Worm (Caenorhabditis elegans) whole organism, mixed stage, embryonic: Measurements from ENCODE around the gene C07G1.6.

Experiments
- M03D4.4 ChIP-seq: sonication (generic microtip); optimal IDR thresholded peaks from 2 replicates; lab custom pipeline; 2017; ENCODE audit warnings: mild to moderate bottlenecking, missing genetic modification characterization, missing compliant biosample characterization
- bed-3 ChIP-seq: fragments of 200-800 bp; sonication (Bioruptor generic); optimal IDR thresholded peaks from 3 replicates; lab custom pipeline; 2018; ENCODE audit warnings: mild to moderate bottlenecking, missing genetic modification characterization, moderate library complexity, missing compliant biosample characterization
- blmp-1 ChIP-seq: fragments of 150-350 bp; optimal IDR thresholded peaks from 2 replicates; lab custom pipeline; 2014; ENCODE audit warnings: missing biosample characterization, missing genetic modification characterization
- ceh-39 ChIP-seq: fragments of 150-350 bp; optimal IDR thresholded peaks from 2 replicates; lab custom pipeline; 2014; ENCODE audit warnings: missing biosample characterization, missing genetic modification characterization
- ceh-43 ChIP-seq: fragments of 200-800 bp; sonication (Bioruptor generic); optimal IDR thresholded peaks from 2 replicates; lab custom pipeline; 2018; ENCODE audit warnings: mild to moderate bottlenecking, missing genetic modification characterization, moderate library complexity, missing compliant biosample characterization
- ceh-83 ChIP-seq: fragments of 200-800 bp; sonication (Bioruptor generic); optimal IDR thresholded peaks from 2 replicates; lab custom pipeline; 2018; ENCODE audit warnings: mild to moderate bottlenecking, missing genetic modification characterization, missing compliant biosample characterization
- ces-1 ChIP-seq: fragments of 150-350 bp; optimal IDR thresholded peaks from 2 replicates; lab custom pipeline; 2014; ENCODE audit warnings: missing biosample characterization, missing genetic modification reagents, missing genetic modification characterization
- cnd-1 ChIP-seq: fragments of 200-800 bp; sonication (Bioruptor generic); optimal IDR thresholded peaks from 2 replicates; lab custom pipeline; 2018; ENCODE audit warnings: mild to moderate bottlenecking, missing genetic modification characterization, missing compliant biosample characterization
- drap-1 ChIP-seq: fragments of 200-800 bp; sonication (Bioruptor generic); optimal IDR thresholded peaks from 3 replicates; lab custom pipeline; 2018; ENCODE audit warnings: mild to moderate bottlenecking, missing genetic modification characterization, missing compliant biosample characterization
- elt-1 ChIP-seq: sonication (generic microtip); optimal IDR thresholded peaks from 2 replicates; lab custom pipeline; 2017; ENCODE audit warnings: missing genetic modification characterization, mild to moderate bottlenecking, missing compliant biosample characterization, antibody characterized with exemption, moderate library complexity, borderline replicate concordance; ENCODE audit not compliant: insufficient read depth
- elt-3 ChIP-seq: fragments of 150-350 bp; optimal IDR thresholded peaks from 2 replicates; lab custom pipeline; 2014; ENCODE audit warnings: missing biosample characterization, missing genetic modification characterization
- flh-1 ChIP-seq: fragments of 200-800 bp; sonication (Bioruptor generic); optimal IDR thresholded peaks from 2 replicates; lab custom pipeline; 2018; ENCODE audit warnings: mild to moderate bottlenecking, missing genetic modification characterization, moderate library complexity, missing compliant biosample characterization
- ham-2 ChIP-seq: fragments of 200-800 bp; sonication (Bioruptor generic); optimal IDR thresholded peaks from 2 replicates; lab custom pipeline; 2018; ENCODE audit warnings: mild to moderate bottlenecking, missing genetic modification characterization, missing compliant biosample characterization
- hlh-1 ChIP-seq: fragments of 150-350 bp; optimal IDR thresholded peaks from 2 replicates; lab custom pipeline; 2014; ENCODE audit warnings: missing biosample characterization, missing genetic modification reagents, missing genetic modification characterization
- lin-13 ChIP-seq: fragments of 150-350 bp; optimal IDR thresholded peaks from 2 replicates; lab custom pipeline; 2014; ENCODE audit warnings: missing biosample characterization, missing genetic modification characterization
- lin-32 ChIP-seq: fragments of 200-800 bp; sonication (Bioruptor generic); optimal IDR thresholded peaks from 2 replicates; lab custom pipeline; 2018; ENCODE audit warnings: mild to moderate bottlenecking, missing genetic modification characterization, missing compliant biosample characterization
- lsy-2 ChIP-seq: fragments of 150-350 bp; optimal IDR thresholded peaks from 2 replicates; lab custom pipeline; 2014; ENCODE audit warnings: missing biosample characterization, missing genetic modification characterization
- mab-5 ChIP-seq: fragments of 150-350 bp; optimal IDR thresholded peaks from 2 replicates; lab custom pipeline; 2014; ENCODE audit warnings: missing biosample characterization, missing genetic modification characterization
- mep-1 ChIP-seq: fragments of 150-350 bp; optimal IDR thresholded peaks from 2 replicates; lab custom pipeline; 2017; ENCODE audit warnings: missing biosample characterization, missing genetic modification reagents, missing genetic modification characterization, inconsistent platforms
- mls-2 ChIP-seq: sonication (generic microtip); optimal IDR thresholded peaks from 2 replicates; lab custom pipeline; 2016; ENCODE audit warnings: mild to moderate bottlenecking, missing genetic modification characterization, moderate library complexity, missing compliant biosample characterization
- nhr-12 ChIP-seq: fragments of 150-350 bp; optimal IDR thresholded peaks from 2 replicates; lab custom pipeline; 2014; ENCODE audit warnings: missing biosample characterization, missing genetic modification characterization
- nhr-2 ChIP-seq: fragments of 150-350 bp; optimal IDR thresholded peaks from 2 replicates; lab custom pipeline; 2014; ENCODE audit warnings: missing biosample characterization, missing genetic modification characterization
- nhr-237 ChIP-seq: fragments of 150-350 bp; optimal IDR thresholded peaks from 2 replicates; lab custom pipeline; 2014; ENCODE audit warnings: missing biosample characterization, missing genetic modification characterization
- nhr-28 ChIP-seq: fragments of 150-350 bp; optimal IDR thresholded peaks from 2 replicates; lab custom pipeline; 2014; ENCODE audit warnings: missing biosample characterization, missing genetic modification characterization
- nhr-76 ChIP-seq: sonication (generic microtip); optimal IDR thresholded peaks from 2 replicates; lab custom pipeline; 2017; ENCODE audit warnings: missing biosample characterization, missing genetic modification characterization
- pha-4 ChIP-seq: fragments of 150-350 bp; optimal IDR thresholded peaks from 2 replicates; lab custom pipeline; 2018; ENCODE audit warnings: missing biosample characterization, missing genetic modification reagents, missing genetic modification characterization
- sem-2 ChIP-seq: fragments of 200-800 bp; sonication (Bioruptor generic); optimal IDR thresholded peaks from 2 replicates; lab custom pipeline; 2018; ENCODE audit warnings: mild to moderate bottlenecking, missing genetic modification characterization, missing compliant biosample characterization
- snpc-4 ChIP-seq: fragments of 150-350 bp; optimal IDR thresholded peaks from 2 replicates; lab custom pipeline; 2014; ENCODE audit warnings: missing biosample characterization, missing genetic modification characterization
- sptf-1 ChIP-seq: sonication (generic microtip); optimal IDR thresholded peaks from 2 replicates; lab custom pipeline; 2017; ENCODE audit warnings: mild to moderate bottlenecking, missing genetic modification characterization, moderate library complexity, missing compliant biosample characterization
- tbx-8 ChIP-seq: fragments of 200-800 bp; sonication (Bioruptor generic); optimal IDR thresholded peaks from 2 replicates; lab custom pipeline; 2018; ENCODE audit warnings: mild to moderate bottlenecking, missing genetic modification characterization, moderate library complexity, missing compliant biosample characterization
- unc-120 ChIP-seq: sonication (generic microtip); optimal IDR thresholded peaks from 2 replicates; lab custom pipeline; 2017; ENCODE audit warnings: missing genetic modification characterization, missing compliant biosample characterization; ENCODE audit not compliant: poor library complexity, severe bottlenecking
- unc-39 ChIP-seq: fragments of 150-350 bp; optimal IDR thresholded peaks from 2 replicates; lab custom pipeline; 2014; ENCODE audit warnings: missing biosample characterization, missing genetic modification characterization
- unc-62 ChIP-seq: fragments of 150-350 bp; optimal IDR thresholded peaks from 2 replicates; lab custom pipeline; 2014; ENCODE audit warnings: missing biosample characterization, missing genetic modification reagents, missing genetic modification characterization
- zip-8 ChIP-seq: fragments of 150-350 bp; optimal IDR thresholded peaks from 2 replicates; lab custom pipeline; 2014; ENCODE audit warnings: missing biosample characterization, missing genetic modification characterization
- ztf-11 ChIP-seq: fragments of 150-350 bp; optimal IDR thresholded peaks from 2 replicates; lab custom pipeline; 2014; ENCODE audit warnings: missing biosample characterization, missing genetic modification characterization

C07G1.6 gene

ce11 chrIV:8210300-8210699 lies at the start of gene C07G1.6:
C07G1.6 (minus strand) TSS chrIV:8210400.
- no peak for TF ChIP-seq lin-13
- TF ChIP-seq lin-32 (GFP tag; lab: Kevin White, UChicago), result no peak
- TF ChIP-seq mep-1 (tag; lab: Kevin White, UChicago), result no peak
- TF ChIP-seq nhr-12 (tag; lab: Kevin White, UChicago), result no peak
- no peak for TF ChIP-seq lsy-2
- no peak for TF ChIP-seq drap-1 (GFP tag; lab: Kevin White, UChicago)
- TF ChIP-seq blmp-1 (tag; lab: Kevin White, UChicago), result no peak
- TF ChIP-seq mls-2 (tag; lab: Kevin White, UChicago), result no peak
- TF ChIP-seq cnd-1, result no peak
- TF ChIP-seq ces-1, result no peak
- TF ChIP-seq unc-62 (GFP tag; lab: Kevin White, UChicago), result no peak

- TF ChIP-seq mls-2 (tag; lab: Kevin White, UChicago) (no peak), unc-39 (tag; lab: Kevin White, UChicago) (no peak), lin-32 (GFP tag; lab: Kevin White, UChicago) (no peak), nhr-237 (tag; lab: Kevin White, UChicago) (no peak), hlh-1 (tag; lab: Kevin White, UChicago) (no peak), elt-3 (tag; lab: Kevin White, UChicago) (no peak)
These were observed 49.7 kb upstream of the C07G1.6 start, which contains the start of gene K07H8.7 for ce11 chrIV:8259904-8260303. K07H8.7 (minus strand) TSS chrIV:8260004.

- TF ChIP-seq elt-1 (tag; lab: Kevin White, UChicago) (peak; percentile 56), ham-2 (no peak)
These were observed 45.0 kb upstream of the C07G1.6 start for ce11 chrIV:8255221-8255620.

- no peak for TF ChIP-seq mls-2 (tag; lab: Kevin White, UChicago)
- TF ChIP-seq elt-1 (tag; lab: Kevin White, UChicago), result peak; percentile 16
These were observed 44.0 kb upstream of the C07G1.6 start for ce11 chrIV:8254193-8254592.

ce11 chrIV:8252856-8253255 lies 42.7 kb upstream of the C07G1.6 start:
- TF ChIP-seq tbx-8 (peak; percentile 92), hlh-1 (tag; lab: Kevin White, UChicago) (peak; percentile 45), mep-1 (tag; lab: Kevin White, UChicago) (peak; percentile 73), lsy-2 (peak; percentile 47), nhr-2 (no peak), nhr-237 (tag; lab: Kevin White, UChicago) (peak; percentile 23), ztf-11 (tag; lab: Kevin White, UChicago) (peak; percentile 15), lin-32 (GFP tag; lab: Kevin White, UChicago) (peak; percentile 97), zip-8 (tag; lab: Kevin White, UChicago) (no peak), sptf-1 (tag; lab: Kevin White, UChicago) (peak; percentile 98), unc-39 (tag; lab: Kevin White, UChicago) (peak; percentile 68), mls-2 (tag; lab: Kevin White, UChicago) (peak; percentile 98), ham-2 (peak; percentile 89), bed-3 (GFP tag; lab: Kevin White, UChicago) (peak; percentile 94), unc-62 (GFP tag; lab: Kevin White, UChicago) (peak; percentile 64), ceh-43 (GFP tag; lab: Kevin White, UChicago) (peak; percentile 95), blmp-1 (tag; lab: Kevin White, UChicago) (peak; percentile 5), drap-1 (GFP tag; lab: Kevin White, UChicago) (peak; percentile 98), flh-1 (GFP tag; lab: Kevin White, UChicago) (peak; percentile 92), ces-1 (peak; percentile 2), unc-120 (peak; percentile 97), snpc-4 (tag; lab: Kevin White, UChicago) (no peak), nhr-12 (tag; lab: Kevin White, UChicago) (peak; percentile 5), nhr-28 (tag; lab: Kevin White, UChicago) (peak; percentile 80), ceh-39 (tag; lab: Kevin White, UChicago) (no peak), mab-5 (no peak), elt-1 (tag; lab: Kevin White, UChicago) (peak; percentile 66), M03D4.4 (peak; percentile 97), pha-4 (tag; lab: Kevin White, UChicago) (peak; percentile 86), lin-13 (peak; percentile 30), ceh-83 (GFP tag; lab: Kevin White, UChicago) (peak; percentile 99), nhr-76 (peak; percentile 49), sem-2 (GFP tag; lab: Kevin White, UChicago) (peak; percentile 95), cnd-1 (peak; percentile 97), elt-3 (tag; lab: Kevin White, UChicago) (peak; percentile 77)
